Fruit fly (Drosophila melanogaster) Kc167 (cell line): ENCODE measurements around the gene CG11977.

ENCODE experiments used
- Myc ChIP-seq: fragments of >200 bp; optimal IDR thresholded peaks from 2 replicates; lab custom pipeline; 2017; ENCODE audit warnings: missing external identifiers
- Sin3A ChIP-seq: fragments of >200 bp; optimal IDR thresholded peaks from 2 replicates; lab custom pipeline; 2018; ENCODE audit warnings: missing external identifiers
- h ChIP-seq: fragments of >200 bp; optimal IDR thresholded peaks from 3 replicates; lab custom pipeline; 2018; ENCODE audit warnings: missing external identifiers
- insv ChIP-seq: fragments of >200 bp; optimal IDR thresholded peaks from 3 replicates; lab custom pipeline; 2018; ENCODE audit warnings: missing external identifiers
- psq ChIP-seq: fragments of >200 bp; optimal IDR thresholded peaks from 2 replicates; lab custom pipeline; 2017; ENCODE audit warnings: missing external identifiers
- ttk ChIP-seq: sonication (Bioruptor generic); optimal IDR thresholded peaks from 2 replicates; lab custom pipeline; 2017; ENCODE audit warnings: missing external identifiers

The CG11977 gene

dm6 chr3R:8979850-8980775, 17.4 kb upstream of the CG11977 start:
- no peak for TF ChIP-seq Sin3A
- TF ChIP-seq ttk (lab: Kevin White, UChicago), result no peak
- no peak for TF ChIP-seq insv
- no peak for TF ChIP-seq Myc (lab: Kevin White, UChicago)
- no peak for TF ChIP-seq psq (lab: Kevin White, UChicago)
- TF ChIP-seq h (lab: Kevin White, UChicago), result no peak

- TF ChIP-seq h (lab: Kevin White, UChicago), result no peak
Measured at dm6 chr3R:8980776-8981165, 16.7 kb upstream of the CG11977 start, which contains the start of gene CAHbeta. Gene CAHbeta, plus strand, starts transcription at chr3R:8980860.

DNA sequence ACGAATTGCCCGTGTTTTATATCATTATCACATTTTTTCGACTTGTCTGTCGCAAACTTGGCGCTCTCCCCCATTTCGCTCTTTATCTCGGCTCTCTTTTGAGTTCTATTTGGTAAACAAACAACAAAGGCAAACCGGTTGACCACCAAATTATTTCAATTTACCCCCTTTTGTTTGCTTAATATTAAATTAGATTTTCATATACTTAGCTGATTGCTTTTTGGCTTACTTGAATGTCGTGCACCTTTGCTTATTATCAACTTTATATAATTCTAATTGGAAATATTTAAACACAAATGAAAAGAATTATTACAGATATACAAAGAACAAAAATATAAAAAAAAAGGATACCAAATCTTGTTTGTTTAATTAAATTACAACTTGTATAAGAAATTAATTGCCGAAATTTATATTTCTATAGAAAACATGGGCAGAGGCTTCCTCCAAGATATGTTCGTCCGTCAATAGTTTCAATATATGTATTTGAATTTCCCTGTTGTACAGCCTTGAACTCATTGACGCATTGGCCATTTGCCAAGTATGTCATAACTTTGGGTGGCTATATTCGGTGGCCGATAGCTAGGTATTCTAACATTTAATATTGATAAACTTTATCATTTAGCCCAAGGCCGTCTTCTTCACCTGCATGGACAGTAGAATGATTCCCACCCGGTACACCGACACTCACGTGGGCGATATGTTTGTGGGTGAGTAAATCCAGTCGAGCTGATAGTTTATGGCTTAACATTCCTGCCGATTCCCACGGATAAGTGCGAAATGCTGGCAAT, 16.1 kb upstream of the CG11977 start:
- no peak for TF ChIP-seq Sin3A
- no peak for TF ChIP-seq ttk (lab: Kevin White, UChicago)
- TF ChIP-seq h (lab: Kevin White, UChicago), result no peak
- TF ChIP-seq psq (lab: Kevin White, UChicago), result no peak
- no peak for TF ChIP-seq Myc (lab: Kevin White, UChicago)
- TF ChIP-seq insv, result no peak

DNA sequence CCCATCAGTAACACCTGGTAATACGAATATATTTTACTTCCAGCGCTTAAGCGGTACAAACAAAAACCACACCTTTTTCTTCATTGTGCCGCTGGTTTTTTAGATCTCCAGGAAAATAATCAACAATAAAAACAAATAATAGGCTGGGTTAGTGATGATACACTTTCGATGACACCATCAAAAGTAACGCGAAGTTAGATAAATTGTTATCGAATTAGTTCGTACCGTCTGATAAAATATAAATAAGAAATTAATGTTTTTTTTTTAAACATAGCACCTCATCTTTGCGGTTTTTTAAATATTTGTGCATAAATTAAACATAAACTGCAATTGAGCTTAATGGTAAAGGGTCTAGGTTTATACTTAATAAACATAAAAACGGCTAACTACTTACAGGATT, 13.4 kb upstream of the CG11977 start, which contains the start of gene RagA-B:
Gene RagA-B, minus strand, starts transcription at position 175 of the 400 bp plus-strand sequence.
- TF ChIP-seq Myc (lab: Kevin White, UChicago), result no peak
- no peak for TF ChIP-seq Sin3A
- TF ChIP-seq psq (lab: Kevin White, UChicago), result no peak
- TF ChIP-seq h (lab: Kevin White, UChicago), result no peak
- no peak for TF ChIP-seq ttk (lab: Kevin White, UChicago)
- no peak for TF ChIP-seq insv

DNA sequence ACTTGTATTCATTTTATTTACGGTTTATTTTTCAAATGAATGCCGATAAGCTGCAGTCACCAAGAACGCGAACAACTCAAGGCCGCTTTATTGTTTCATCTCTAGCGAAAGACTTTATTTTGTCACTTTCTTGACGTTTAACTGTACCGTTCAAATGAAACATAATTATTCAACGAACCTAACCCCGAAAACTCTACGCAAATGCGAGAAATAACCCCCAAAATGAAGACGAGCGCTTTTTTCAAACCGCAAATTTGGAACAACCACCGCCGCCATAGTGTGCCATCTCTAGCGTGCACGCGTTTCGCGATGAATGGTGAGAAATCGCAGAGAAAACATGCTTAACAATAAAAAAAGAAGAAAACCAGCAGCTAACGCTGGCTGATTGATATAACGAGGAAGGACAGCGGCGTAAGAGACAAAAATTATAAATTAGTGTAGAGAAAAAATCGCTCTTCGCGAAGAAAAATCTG, 12.9 kb upstream of the CG11977 start, which contains the start of gene CG11970:
Gene CG11970, plus strand, starts transcription at position 117 of the 473 bp plus-strand sequence.
- no peak for TF ChIP-seq ttk (lab: Kevin White, UChicago)
- no peak for TF ChIP-seq insv
- TF ChIP-seq Myc (lab: Kevin White, UChicago), result no peak
- no peak for TF ChIP-seq psq (lab: Kevin White, UChicago)
- TF ChIP-seq h (lab: Kevin White, UChicago), result no peak
- TF ChIP-seq Sin3A, result no peak

dm6 chr3R:8992928-8993579, 4.4 kb upstream of the CG11977 start, which contains the start of gene CG11975:
Gene CG11975, plus strand, starts transcription at chr3R:8993253.
- TF ChIP-seq Myc (lab: Kevin White, UChicago), result no peak
- no peak for TF ChIP-seq psq (lab: Kevin White, UChicago)
- no peak for TF ChIP-seq insv
- no peak for TF ChIP-seq ttk (lab: Kevin White, UChicago)
- TF ChIP-seq Sin3A, result no peak
- no peak for TF ChIP-seq h (lab: Kevin White, UChicago)

DNA sequence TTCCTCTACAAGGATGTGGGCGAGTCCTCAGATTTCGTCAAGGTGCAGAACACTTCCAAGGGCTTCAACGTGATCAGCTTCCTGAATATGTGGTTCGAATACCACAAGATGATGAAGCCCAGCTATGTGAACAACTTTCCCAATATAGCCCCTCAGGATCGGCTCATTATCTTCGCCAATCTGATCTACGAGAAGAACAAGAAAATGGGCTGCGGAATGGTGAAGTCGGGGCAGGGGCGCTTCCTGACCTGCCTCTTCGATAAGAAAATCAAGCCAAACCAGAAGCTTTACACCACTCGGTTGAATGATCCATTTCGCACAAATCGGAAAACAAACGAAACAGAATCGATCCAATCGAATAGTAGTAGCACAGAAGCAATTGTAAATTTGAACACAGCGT, 746 bp downstream of the CG11977 start:
- TF ChIP-seq h (lab: Kevin White, UChicago) (no peak), psq (lab: Kevin White, UChicago) (no peak), Myc (lab: Kevin White, UChicago) (no peak), insv (no peak), Sin3A (no peak), ttk (lab: Kevin White, UChicago) (no peak)

- TF ChIP-seq psq (lab: Kevin White, UChicago) (no peak), h (lab: Kevin White, UChicago) (no peak), insv (no peak), ttk (lab: Kevin White, UChicago) (no peak), Sin3A (no peak), Myc (lab: Kevin White, UChicago) (no peak)
Measured at dm6 chr3R:9001720-9002240, 4.3 kb downstream of the CG11977 start.

- TF ChIP-seq h (lab: Kevin White, UChicago), result no peak
- no peak for TF ChIP-seq psq (lab: Kevin White, UChicago)
- TF ChIP-seq Myc (lab: Kevin White, UChicago), result no peak
- TF ChIP-seq insv, result no peak
- TF ChIP-seq Sin3A, result no peak
- TF ChIP-seq ttk (lab: Kevin White, UChicago), result no peak
Measured at dm6 chr3R:9002542-9002941, 5.0 kb downstream of the CG11977 start.

dm6 chr3R:9003600-9004223, 6.2 kb downstream of the CG11977 start, which contains the start of the genes CG31100 and CG11980:
Gene CG31100, minus strand, starts transcription at chr3R:9003650.
Gene CG11980, plus strand, starts transcription at chr3R:9004017.
- TF ChIP-seq insv (no peak), Myc (lab: Kevin White, UChicago) (no peak), ttk (lab: Kevin White, UChicago) (no peak), psq (lab: Kevin White, UChicago) (no peak), Sin3A (no peak), h (lab: Kevin White, UChicago) (no peak)
